Fruit fly (Drosophila melanogaster) whole organism, embryonic: ENCODE measurements around the gene Pka-C2.

Experiments used
- CG12155 ChIP-seq: fragments of 200-800 bp; sonication (Bioruptor generic); optimal IDR thresholded peaks from 3 replicates; lab custom pipeline; 2016; ENCODE audit warnings: missing biosample characterization, missing genetic modification characterization
- CG15269 ChIP-seq: fragments of 200-800 bp; sonication (Bioruptor generic); optimal IDR thresholded peaks from 2 replicates; lab custom pipeline; 2018; ENCODE audit warnings: missing biosample characterization, mild to moderate bottlenecking, missing genetic modification characterization, moderate library complexity
- CG3163 ChIP-seq: fragments of 200-800 bp; sonication (Bioruptor generic); optimal IDR thresholded peaks from 3 replicates; lab custom pipeline; 2016; ENCODE audit warnings: missing biosample characterization, missing genetic modification characterization
- Dfd ChIP-seq, 2 experiments: fragments of >200 bp; optimal IDR thresholded peaks; 2 replicates each; lab custom pipeline; 2017; ENCODE audit warnings: missing biosample characterization in 2 of 2, missing genetic modification characterization in 2 of 2
- Gug ChIP-seq: fragments of 200-800 bp; sonication (Bioruptor generic); IDR thresholded peaks from 4 replicates; pipeline ENCODE4 v1.3.6; 2022; ENCODE audit warnings: missing biosample characterization, missing genetic modification characterization
- MBD-R2 ChIP-seq: fragments of 200-800 bp; sonication (Bioruptor generic); IDR thresholded peaks from 2 replicates; pipeline ENCODE4 v1.3.6; 2022; ENCODE audit warnings: missing biosample characterization, missing genetic modification characterization
- exex ChIP-seq: fragments of 200-800 bp; sonication (Bioruptor generic); optimal IDR thresholded peaks from 4 replicates; lab custom pipeline; 2018; ENCODE audit warnings: missing biosample characterization, mild to moderate bottlenecking, missing genetic modification characterization, moderate library complexity
- fru ChIP-seq: fragments of >200 bp; optimal IDR thresholded peaks from 2 replicates; lab custom pipeline; 2017
- klu ChIP-seq: fragments of 200-800 bp; sonication (Bioruptor generic); IDR thresholded peaks from 2 replicates; pipeline ENCODE4 v1.3.6; 2022; ENCODE audit warnings: missing biosample characterization, missing genetic modification characterization
- psq ChIP-seq: fragments of 200-800 bp; sonication (Bioruptor generic); optimal IDR thresholded peaks from 2 replicates; lab custom pipeline; 2017; ENCODE audit warnings: missing biosample characterization, missing genetic modification characterization
- so ChIP-seq: fragments of 200-800 bp; sonication (Bioruptor generic); IDR thresholded peaks from 3 replicates; pipeline ENCODE4 v1.3.6; 2022; ENCODE audit warnings: missing biosample characterization, missing genetic modification characterization
- wek ChIP-seq: fragments of 200-800 bp; sonication (Bioruptor generic); optimal IDR thresholded peaks from 3 replicates; lab custom pipeline; 2018; ENCODE audit warnings: missing biosample characterization, mild to moderate bottlenecking, missing genetic modification characterization, moderate library complexity

dm6 chr3R:30734576-30734975 is 37.6 kb upstream of the Pka-C2 start:
- TF ChIP-seq fru (no peak), exex (tag; lab: Kevin White, UChicago) (no peak), Gug (GFP tag; lab: Robert Waterston, UW) (0 out of 4 replicates have a peak, but pooled peaks have one; percentile 15), CG12155 (GFP tag; lab: Kevin White, UChicago) (no peak), so (GFP tag; lab: Robert Waterston, UW) (no peak), klu (GFP tag; lab: Robert Waterston, UW) (no peak), Dfd (GFP tag; optimal IDR thresholded peaks at IDR 0.05; lab: Kevin White, UChicago) (no peak), CG3163 (GFP tag; lab: Kevin White, UChicago) (no peak), MBD-R2 (GFP tag; lab: Robert Waterston, UW) (no peak), wek (GFP tag; lab: Kevin White, UChicago) (no peak), CG15269 (peak; percentile 1), psq (GFP tag; lab: Kevin White, UChicago) (no peak)
